Fruit fly (Drosophila melanogaster) whole organism, embryonic: Measurements from ENCODE around the gene CG15696.
A peak's percentile ranks its signal among the peaks of the same experiment; 100 is the strongest.

Experiments
- CG1024 ChIP-seq: fragments of 200-800 bp; sonication (Bioruptor generic); IDR thresholded peaks from 2 replicates; pipeline ENCODE4 v1.3.6; 2022; ENCODE audit warnings: missing biosample characterization, missing genetic modification characterization
- CG11723 ChIP-seq: fragments of 200-800 bp; sonication (Bioruptor generic); optimal IDR thresholded peaks from 2 replicates; lab custom pipeline; 2017; ENCODE audit warnings: missing biosample characterization, mild to moderate bottlenecking, missing genetic modification characterization
- CG1233 ChIP-seq: fragments of 200-800 bp; sonication (Bioruptor generic); optimal IDR thresholded peaks from 4 replicates; lab custom pipeline; 2018; ENCODE audit warnings: missing biosample characterization, mild to moderate bottlenecking, missing genetic modification characterization
- CG12391 ChIP-seq: fragments of 200-800 bp; sonication (Bioruptor generic); optimal IDR thresholded peaks from 3 replicates; lab custom pipeline; 2018; ENCODE audit warnings: missing biosample characterization, mild to moderate bottlenecking, missing genetic modification characterization, moderate library complexity
- CG12942 ChIP-seq: fragments of 200-800 bp; sonication (Bioruptor generic); optimal IDR thresholded peaks from 3 replicates; lab custom pipeline; 2016; ENCODE audit warnings: missing biosample characterization, missing genetic modification characterization
- CG14441 ChIP-seq: fragments of 200-800 bp; sonication (Bioruptor generic); IDR thresholded peaks from 2 replicates; pipeline ENCODE4 v1.3.6; 2022; ENCODE audit warnings: missing biosample characterization, missing genetic modification characterization
- CG15479 ChIP-seq: fragments of 200-800 bp; sonication (Bioruptor generic); optimal IDR thresholded peaks from 3 replicates; lab custom pipeline; 2019; ENCODE audit warnings: missing biosample characterization, mild to moderate bottlenecking, missing genetic modification characterization, moderate library complexity
- CG16779 ChIP-seq: fragments of 200-800 bp; sonication (Bioruptor generic); IDR thresholded peaks from 2 replicates; pipeline ENCODE4 v1.3.6; 2022; ENCODE audit warnings: missing biosample characterization, missing genetic modification characterization
- CG2202 ChIP-seq: fragments of 200-800 bp; sonication (Bioruptor generic); optimal IDR thresholded peaks from 2 replicates; lab custom pipeline; 2018; ENCODE audit warnings: missing biosample characterization, mild to moderate bottlenecking, missing genetic modification characterization
- CG2712 ChIP-seq: fragments of 200-800 bp; optimal IDR thresholded peaks from 3 replicates; lab custom pipeline; 2019; ENCODE audit warnings: missing biosample characterization, mild to moderate bottlenecking, missing genetic modification characterization, moderate library complexity
- CG3163 ChIP-seq: fragments of 200-800 bp; sonication (Bioruptor generic); optimal IDR thresholded peaks from 3 replicates; lab custom pipeline; 2016; ENCODE audit warnings: missing biosample characterization, missing genetic modification characterization
- CG42726 ChIP-seq: fragments of 200-800 bp; sonication (Bioruptor generic); IDR thresholded peaks from 2 replicates; pipeline ENCODE4 v1.3.6; 2022; ENCODE audit warnings: missing biosample characterization, missing genetic modification characterization; ENCODE audit not compliant: partially characterized antibody
- CG4282 ChIP-seq: fragments of 200-800 bp; sonication (Bioruptor generic); optimal IDR thresholded peaks from 2 replicates; lab custom pipeline; 2016; ENCODE audit warnings: missing biosample characterization, missing genetic modification characterization
- CG4404 ChIP-seq: fragments of 200-800 bp; sonication (Bioruptor generic); IDR thresholded peaks from 2 replicates; pipeline ENCODE4 v1.3.6; 2022; ENCODE audit warnings: missing biosample characterization, missing genetic modification characterization
- CG6689 ChIP-seq: fragments of 200-800 bp; sonication (Bioruptor generic); IDR thresholded peaks from 2 replicates; pipeline ENCODE4 v1.3.6; 2022; ENCODE audit warnings: missing biosample characterization, missing genetic modification characterization
- CG8388 ChIP-seq: fragments of 200-800 bp; sonication (Bioruptor generic); optimal IDR thresholded peaks from 2 replicates; lab custom pipeline; 2019; ENCODE audit warnings: missing biosample characterization, mild to moderate bottlenecking, missing genetic modification characterization, moderate library complexity
- CG9215 ChIP-seq: fragments of 200-800 bp; sonication (Bioruptor generic); IDR thresholded peaks from 2 replicates; pipeline ENCODE4 v1.3.6; 2022; ENCODE audit warnings: missing biosample characterization, missing genetic modification characterization
- CG9797 ChIP-seq: fragments of 200-800 bp; sonication (Bioruptor generic); optimal IDR thresholded peaks from 3 replicates; lab custom pipeline; 2018; ENCODE audit warnings: missing biosample characterization, mild to moderate bottlenecking, missing genetic modification characterization
- Camta ChIP-seq: fragments of 200-800 bp; sonication (Bioruptor generic); optimal IDR thresholded peaks from 2 replicates; lab custom pipeline; 2016; ENCODE audit warnings: missing biosample characterization, missing genetic modification characterization
- Chrac-16 ChIP-seq: fragments of 200-800 bp; sonication (Bioruptor generic); optimal IDR thresholded peaks from 3 replicates; lab custom pipeline; 2016; ENCODE audit warnings: missing biosample characterization, missing genetic modification characterization
- Deaf1 ChIP-seq: fragments of 200-800 bp; optimal IDR thresholded peaks from 3 replicates; lab custom pipeline; 2019; ENCODE audit warnings: missing biosample characterization, mild to moderate bottlenecking, missing genetic modification characterization, moderate library complexity
- Dp ChIP-seq: fragments of 200-800 bp; sonication (Bioruptor generic); optimal IDR thresholded peaks from 2 replicates; lab custom pipeline; 2018; ENCODE audit warnings: missing biosample characterization, mild to moderate bottlenecking, missing genetic modification characterization, moderate library complexity
- Elba2 ChIP-seq: fragments of 200-800 bp; sonication (Bioruptor generic); optimal IDR thresholded peaks from 3 replicates; lab custom pipeline; 2016; ENCODE audit warnings: missing biosample characterization, missing genetic modification characterization
- GATAe ChIP-seq: fragments of 200-800 bp; sonication (Bioruptor generic); conservative IDR thresholded peaks from 2 replicates; pipeline ENCODE4 v1.3.6; 2022; ENCODE audit warnings: missing biosample characterization, missing genetic modification characterization
- HLHmδ ChIP-seq: fragments of 200-800 bp; sonication (Bioruptor generic); optimal IDR thresholded peaks from 2 replicates; lab custom pipeline; 2018; ENCODE audit warnings: missing biosample characterization, mild to moderate bottlenecking, missing genetic modification characterization, moderate library complexity
- Hr78 ChIP-seq, 2 experiments: fragments of 200-800 bp in 1 of 2; fragments of >200 bp in 1 of 2; sonication (Bioruptor generic) in 1 of 2; optimal IDR thresholded peaks; 2 replicates each; lab custom pipeline; 2017 to 2019; ENCODE audit warnings: missing biosample characterization in 2 of 2, missing genetic modification characterization in 2 of 2, mild to moderate bottlenecking in 1 of 2, moderate library complexity in 1 of 2
- Lpt ChIP-seq: fragments of >200 bp; optimal IDR thresholded peaks from 2 replicates; lab custom pipeline; 2018; ENCODE audit warnings: missing biosample characterization, missing genetic modification characterization
- Mrtf ChIP-seq: fragments of 200-800 bp; sonication (Bioruptor generic); IDR thresholded peaks from 3 replicates; pipeline ENCODE4 v1.3.6; 2022; ENCODE audit warnings: missing biosample characterization, missing genetic modification characterization
- Nf-YC ChIP-seq: fragments of 200-800 bp; optimal IDR thresholded peaks from 3 replicates; lab custom pipeline; 2019; ENCODE audit warnings: missing biosample characterization, mild to moderate bottlenecking, missing genetic modification characterization, moderate library complexity
- Opbp ChIP-seq: fragments of 200-800 bp; sonication (Bioruptor generic); IDR thresholded peaks from 3 replicates; pipeline ENCODE4 v1.3.6; 2022; ENCODE audit warnings: missing biosample characterization, missing genetic modification characterization; ENCODE audit not compliant: partially characterized antibody
- Ptx1 ChIP-seq: fragments of 200-800 bp; sonication (Bioruptor generic); IDR thresholded peaks from 2 replicates; pipeline ENCODE4 v1.3.6; 2022; ENCODE audit warnings: missing biosample characterization, missing genetic modification characterization
- Sox100B ChIP-seq: fragments of 200-800 bp; sonication (Bioruptor generic); optimal IDR thresholded peaks from 3 replicates; lab custom pipeline; 2018; ENCODE audit warnings: missing biosample characterization, mild to moderate bottlenecking, missing genetic modification characterization
- TFAM ChIP-seq: fragments of 200-800 bp; sonication (Bioruptor generic); optimal IDR thresholded peaks from 2 replicates; lab custom pipeline; 2017; ENCODE audit warnings: missing biosample characterization, missing genetic modification characterization, inconsistent platforms
- cad ChIP-seq: fragments of >200 bp; optimal IDR thresholded peaks from 2 replicates; lab custom pipeline; 2017; ENCODE audit warnings: missing biosample characterization, missing genetic modification characterization
- caup ChIP-seq: fragments of 200-800 bp; sonication (Bioruptor generic); optimal IDR thresholded peaks from 3 replicates; lab custom pipeline; 2017; ENCODE audit warnings: missing biosample characterization, mild to moderate bottlenecking, missing genetic modification characterization, moderate library complexity; ENCODE audit not compliant: severe bottlenecking
- chinmo ChIP-seq: fragments of 200-800 bp; sonication (Bioruptor generic); IDR thresholded peaks from 4 replicates; pipeline ENCODE4 v1.3.6; 2022; ENCODE audit warnings: missing biosample characterization, missing genetic modification characterization; ENCODE audit not compliant: partially characterized antibody
- cwo ChIP-seq: fragments of 200-800 bp; sonication (Bioruptor generic); optimal IDR thresholded peaks from 3 replicates; lab custom pipeline; 2017; ENCODE audit warnings: missing biosample characterization, missing genetic modification characterization, mild to moderate bottlenecking, moderate library complexity, missing genetic modification reagents
- fd102C ChIP-seq: fragments of 200-800 bp; sonication (Bioruptor generic); optimal IDR thresholded peaks from 2 replicates; lab custom pipeline; 2018; ENCODE audit warnings: missing biosample characterization, mild to moderate bottlenecking, missing genetic modification characterization, moderate library complexity
- fu2 ChIP-seq: fragments of 200-800 bp; sonication (Bioruptor generic); optimal IDR thresholded peaks from 2 replicates; lab custom pipeline; 2016; ENCODE audit warnings: missing biosample characterization, missing genetic modification characterization
- lov ChIP-seq, 2 experiments: fragments of 200-800 bp in 1 of 2; fragments of >200 bp in 1 of 2; sonication (Bioruptor generic) in 1 of 2; IDR thresholded peaks in 1 of 2; optimal IDR thresholded peaks in 1 of 2; 2 replicates in 1 of 2; 3 replicates in 1 of 2; pipeline versions ENCODE4 v1.3.6 to Lab custom; 2017 to 2022; ENCODE audit warnings: missing biosample characterization in 1 of 2, missing genetic modification characterization in 1 of 2
- maf-S ChIP-seq: fragments of 200-800 bp; sonication (Bioruptor generic); optimal IDR thresholded peaks from 2 replicates; lab custom pipeline; 2016; ENCODE audit warnings: missing biosample characterization, missing genetic modification characterization
- mirr ChIP-seq: fragments of 200-800 bp; sonication (Bioruptor generic); optimal IDR thresholded peaks from 3 replicates; lab custom pipeline; 2018; ENCODE audit warnings: missing biosample characterization, mild to moderate bottlenecking, missing genetic modification characterization
- pb ChIP-seq: fragments of 200-800 bp; sonication (Bioruptor generic); optimal IDR thresholded peaks from 3 replicates; lab custom pipeline; 2016; ENCODE audit warnings: missing biosample characterization, missing genetic modification characterization
- peb ChIP-seq: fragments of 200-800 bp; sonication (Bioruptor generic); IDR thresholded peaks from 2 replicates; pipeline ENCODE4 v1.3.6; 2022; ENCODE audit warnings: missing biosample characterization, missing genetic modification characterization
- pita ChIP-seq: fragments of 200-800 bp; sonication (Bioruptor generic); optimal IDR thresholded peaks from 2 replicates; lab custom pipeline; 2017; ENCODE audit warnings: missing biosample characterization, mild to moderate bottlenecking, missing genetic modification characterization
- run ChIP-seq: fragments of 200-800 bp; sonication (Bioruptor generic); optimal IDR thresholded peaks from 3 replicates; lab custom pipeline; 2018; ENCODE audit warnings: missing biosample characterization, mild to moderate bottlenecking, missing genetic modification characterization
- sd ChIP-seq: fragments of 200-800 bp; sonication (Bioruptor generic); optimal IDR thresholded peaks from 3 replicates; lab custom pipeline; 2018; ENCODE audit warnings: missing biosample characterization, mild to moderate bottlenecking, missing genetic modification characterization, moderate library complexity
- ssp ChIP-seq: fragments of 200-800 bp; sonication (Bioruptor generic); IDR thresholded peaks from 2 replicates; pipeline ENCODE4 v1.3.6; 2022; ENCODE audit warnings: missing biosample characterization, missing genetic modification characterization
- zf30C ChIP-seq: fragments of 200-800 bp; sonication (Bioruptor generic); optimal IDR thresholded peaks from 3 replicates; lab custom pipeline; 2018; ENCODE audit warnings: missing biosample characterization, mild to moderate bottlenecking, missing genetic modification characterization

The CG15696 gene

DNA sequence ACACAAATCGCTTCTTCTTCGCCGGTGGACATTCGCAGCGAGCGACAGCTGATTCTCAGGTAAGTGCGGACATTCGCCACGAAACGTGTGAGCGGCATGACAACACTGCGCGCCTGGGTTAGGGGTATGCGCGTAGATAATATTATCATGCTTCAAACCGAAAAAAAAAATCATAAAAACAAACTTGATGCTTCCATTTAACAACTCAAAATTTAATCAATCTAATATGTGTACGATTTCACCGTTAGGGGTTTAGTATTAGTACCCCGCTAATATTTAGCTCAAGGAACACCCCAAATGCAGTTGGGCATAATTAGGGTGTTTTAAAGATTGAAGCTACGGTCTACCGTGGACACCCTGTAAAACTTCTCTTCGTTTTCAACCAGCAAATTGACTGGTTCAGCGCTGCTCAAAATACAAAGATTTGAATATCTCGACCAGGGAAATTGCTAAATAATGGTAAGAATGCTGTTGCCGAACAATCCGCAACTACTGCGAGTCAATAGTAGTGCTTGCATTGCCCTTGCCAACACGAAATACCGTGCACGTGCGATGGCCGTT is 25.0 kb upstream of the CG15696 start, which contains the start of the genes CG17271 and RpS20 (continued):
- TF ChIP-seq CG9215 (GFP tag; lab: Robert Waterston, UW) = peak; percentile 89
- TF ChIP-seq fd102C (GFP tag; lab: Kevin White, UChicago) = peak; percentile 73
- peak; percentile 82 for TF ChIP-seq Sox100B (GFP tag; lab: Kevin White, UChicago)
- peak; percentile 90 for TF ChIP-seq CG14441 (GFP tag; lab: Robert Waterston, UW)
- peak; percentile 92 for TF ChIP-seq Ptx1 (GFP tag; lab: Robert Waterston, UW)
- TF ChIP-seq Nf-YC (tag; lab: Kevin White, UChicago) = peak; percentile 81
- peak; percentile 7 for TF ChIP-seq HLHmδ (GFP tag; lab: Kevin White, UChicago)
- peak; percentile 96 for TF ChIP-seq Camta
- peak; percentile 85 for TF ChIP-seq CG1233 (GFP tag; lab: Kevin White, UChicago)
- peak; percentile 78 for TF ChIP-seq peb (GFP tag; lab: Robert Waterston, UW)
- 0 out of 4 replicates have a peak, but pooled peaks have one; percentile 35 for TF ChIP-seq chinmo (GFP tag; lab: Robert Waterston, UW)
- TF ChIP-seq maf-S (GFP tag; lab: Kevin White, UChicago) = peak; percentile 90
- peak; percentile 77 for TF ChIP-seq CG1024
- no peak for TF ChIP-seq zf30C
- peak; percentile 90 for TF ChIP-seq CG2712 (tag; lab: Kevin White, UChicago)
- TF ChIP-seq CG42726 (GFP tag; lab: Robert Waterston, UW) = no peak
- TF ChIP-seq lov (optimal IDR thresholded peaks at IDR 0.05; lab: Kevin White, UChicago) = no peak
- peak; percentile 62; the same call in 1 of the 3 replicates for TF ChIP-seq lov (GFP tag; IDR thresholded peaks at IDR 0.05; lab: Robert Waterston, UW)
- peak; percentile 65 for TF ChIP-seq run (tag; lab: Kevin White, UChicago)
- TF ChIP-seq TFAM = peak; percentile 67
- peak; percentile 93 for TF ChIP-seq Chrac-16 (GFP tag; lab: Kevin White, UChicago)
- TF ChIP-seq GATAe (GFP tag; lab: Robert Waterston, UW) = peak; percentile 73
- peak; percentile 91 for TF ChIP-seq pb (GFP tag; lab: Kevin White, UChicago)
- TF ChIP-seq ssp = peak; percentile 92
- peak; percentile 26; the same call in 1 of the 3 replicates for TF ChIP-seq Opbp (GFP tag; lab: Robert Waterston, UW)
- TF ChIP-seq CG4404 = peak; percentile 89
- TF ChIP-seq caup (GFP tag; lab: Kevin White, UChicago) = peak; percentile 91
- TF ChIP-seq CG16779 = peak; percentile 74; the same call in 1 of the 2 replicates
- no peak for TF ChIP-seq CG15479
- TF ChIP-seq CG12942 (GFP tag; lab: Kevin White, UChicago) = peak; percentile 94
- no peak for TF ChIP-seq Hr78 (GFP tag; optimal IDR thresholded peaks at IDR 0.05; lab: Kevin White, UChicago)
- peak; percentile 44 for TF ChIP-seq Dp
- TF ChIP-seq cwo (GFP tag; lab: Kevin White, UChicago) = peak; percentile 78
- TF ChIP-seq sd (tag; lab: Kevin White, UChicago) = peak; percentile 67
- peak; percentile 6 for TF ChIP-seq cad (GFP tag; lab: Kevin White, UChicago)
- peak; percentile 86 for TF ChIP-seq CG3163
- TF ChIP-seq CG9797 = peak; percentile 88
- TF ChIP-seq mirr = peak; percentile 50
- TF ChIP-seq CG4282 (GFP tag; lab: Kevin White, UChicago) = peak; percentile 93
- TF ChIP-seq CG8388 (GFP tag; lab: Kevin White, UChicago) = peak; percentile 87
- TF ChIP-seq CG2202 (tag; lab: Kevin White, UChicago) = peak; percentile 79
- TF ChIP-seq Deaf1 = peak; percentile 56
- TF ChIP-seq Elba2 (GFP tag; lab: Kevin White, UChicago) = peak; percentile 35
- no peak for TF ChIP-seq pita
- TF ChIP-seq CG11723 (GFP tag; lab: Kevin White, UChicago) = peak; percentile 68
- TF ChIP-seq CG6689 (GFP tag; lab: Robert Waterston, UW) = peak; percentile 93
- no peak for TF ChIP-seq Lpt (GFP tag; lab: Kevin White, UChicago)
- peak; percentile 94 for TF ChIP-seq fu2 (GFP tag; lab: Kevin White, UChicago)
- TF ChIP-seq CG12391 (tag; lab: Kevin White, UChicago) = peak; percentile 95
- peak; percentile 78 for TF ChIP-seq Mrtf
